Worm (Caenorhabditis elegans) whole organism, young adult: Measurements from ENCODE around the gene F25D1.8.
A peak's percentile ranks its signal among the peaks of the same experiment; 100 is the strongest.

Experiments
- C06A6.2 ChIP-seq: fragments of 200-800 bp; sonication (Bioruptor generic); conservative IDR thresholded peaks from 2 replicates; pipeline ENCODE4 v1.3.6; 2022; ENCODE audit warnings: missing genetic modification characterization, missing compliant biosample characterization
- D2030.7 ChIP-seq: fragments of 200-800 bp; sonication (Bioruptor generic); IDR thresholded peaks from 2 replicates; pipeline ENCODE4 v1.3.6; 2022; ENCODE audit warnings: missing genetic modification reagents, missing genetic modification characterization, missing compliant biosample characterization
- F10E7.11 ChIP-seq: sonication (generic microtip); optimal IDR thresholded peaks from 2 replicates; lab custom pipeline; 2017; ENCODE audit warnings: mild to moderate bottlenecking, missing genetic modification characterization, moderate library complexity, missing compliant biosample characterization
- F22D6.2 ChIP-seq: sonication (generic microtip); optimal IDR thresholded peaks from 2 replicates; lab custom pipeline; 2016; ENCODE audit warnings: mild to moderate bottlenecking, missing genetic modification characterization, missing compliant biosample characterization
- F37B4.10 ChIP-seq: fragments of 200-800 bp; sonication (Bioruptor generic); IDR thresholded peaks from 2 replicates; pipeline ENCODE4 v1.3.6; 2022; ENCODE audit warnings: missing genetic modification characterization, missing compliant biosample characterization
- F39B2.1 ChIP-seq: fragments of 200-800 bp; sonication (Bioruptor generic); IDR thresholded peaks from 2 replicates; pipeline ENCODE4 v1.3.6; 2022; ENCODE audit warnings: missing genetic modification reagents, missing genetic modification characterization, missing compliant biosample characterization
- F49E8.2 ChIP-seq: sonication (generic microtip); optimal IDR thresholded peaks from 3 replicates; lab custom pipeline; 2017; ENCODE audit warnings: missing genetic modification characterization, mild to moderate bottlenecking, missing compliant biosample characterization, antibody characterized with exemption, moderate library complexity; ENCODE audit not compliant: insufficient read depth
- K11D2.4 ChIP-seq: fragments of 200-800 bp; sonication (Bioruptor generic); IDR thresholded peaks from 2 replicates; pipeline ENCODE4 v1.3.6; 2022; ENCODE audit warnings: missing genetic modification reagents, missing genetic modification characterization, missing compliant biosample characterization
- K12H6.12 ChIP-seq: fragments of 200-800 bp; sonication (Bioruptor generic); optimal IDR thresholded peaks from 2 replicates; lab custom pipeline; 2018; ENCODE audit warnings: mild to moderate bottlenecking, missing genetic modification characterization, missing compliant biosample characterization
- T26A5.8 ChIP-seq: sonication (generic microtip); optimal IDR thresholded peaks from 2 replicates; lab custom pipeline; 2016; ENCODE audit warnings: missing genetic modification characterization, missing compliant biosample characterization
- Y53F4B.3 ChIP-seq: fragments of 200-800 bp; sonication (Bioruptor generic); IDR thresholded peaks from 2 replicates; pipeline ENCODE4 v1.3.6; 2022; ENCODE audit warnings: missing genetic modification reagents, missing genetic modification characterization, missing compliant biosample characterization
- Y56A3A.18 ChIP-seq: fragments of 200-800 bp; sonication (Bioruptor generic); IDR thresholded peaks from 2 replicates; pipeline ENCODE4 v1.3.6; 2022; ENCODE audit warnings: missing genetic modification reagents, missing genetic modification characterization, missing compliant biosample characterization
- Y67H2A.10 ChIP-seq: fragments of 200-800 bp; sonication (Bioruptor generic); conservative IDR thresholded peaks from 2 replicates; pipeline ENCODE4 v1.3.6; 2022; ENCODE audit warnings: missing genetic modification reagents, missing genetic modification characterization, missing compliant biosample characterization
- aptf-3 ChIP-seq: fragments of 200-800 bp; sonication (Bioruptor generic); IDR thresholded peaks from 2 replicates; pipeline ENCODE4 v1.3.6; 2022; ENCODE audit warnings: missing genetic modification characterization, missing compliant biosample characterization
- bed-1 ChIP-seq: fragments of 200-800 bp; sonication (Bioruptor generic); IDR thresholded peaks from 2 replicates; pipeline ENCODE4 v1.3.6; 2022; ENCODE audit warnings: missing genetic modification reagents, missing genetic modification characterization, missing compliant biosample characterization
- ccch-3 ChIP-seq: fragments of 200-800 bp; sonication (Bioruptor generic); optimal IDR thresholded peaks from 2 replicates; lab custom pipeline; 2018; ENCODE audit warnings: mild to moderate bottlenecking, missing genetic modification characterization, missing compliant biosample characterization
- cebp-1 ChIP-seq, 2 experiments: fragments of 200-800 bp in 1 of 2; sonication (Bioruptor generic) in 1 of 2; sonication (generic microtip) in 1 of 2; IDR thresholded peaks in 1 of 2; optimal IDR thresholded peaks in 1 of 2; 2 replicates each; pipeline versions ENCODE4 v1.3.6 to Lab custom; 2017 to 2022; ENCODE audit warnings: missing compliant biosample characterization in 2 of 2, missing genetic modification characterization in 2 of 2, mild to moderate bottlenecking in 1 of 2, missing genetic modification reagents in 1 of 2, moderate library complexity in 1 of 2
- ceh-100 ChIP-seq: fragments of 200-800 bp; sonication (Bioruptor generic); IDR thresholded peaks from 2 replicates; pipeline ENCODE4 v1.3.6; 2022; ENCODE audit warnings: missing genetic modification reagents, missing genetic modification characterization, missing compliant biosample characterization
- ceh-40 ChIP-seq: fragments of 200-800 bp; sonication (Bioruptor generic); IDR thresholded peaks from 2 replicates; pipeline ENCODE4 v1.3.6; 2022; ENCODE audit warnings: missing genetic modification characterization, missing compliant biosample characterization
- ceh-58 ChIP-seq: fragments of 200-800 bp; sonication (Bioruptor generic); IDR thresholded peaks from 2 replicates; pipeline ENCODE4 v1.3.6; 2022; ENCODE audit warnings: missing genetic modification characterization, missing compliant biosample characterization
- ceh-79 ChIP-seq: sonication (generic microtip); optimal IDR thresholded peaks from 2 replicates; lab custom pipeline; 2017; ENCODE audit warnings: mild to moderate bottlenecking, missing genetic modification characterization, missing compliant biosample characterization
- ceh-91 ChIP-seq: fragments of 200-800 bp; sonication (Bioruptor generic); IDR thresholded peaks from 2 replicates; pipeline ENCODE4 v1.3.6; 2022; ENCODE audit warnings: missing genetic modification reagents, missing genetic modification characterization, missing compliant biosample characterization
- die-1 ChIP-seq: sonication (generic microtip); optimal IDR thresholded peaks from 2 replicates; lab custom pipeline; 2016; ENCODE audit warnings: missing genotype, mild to moderate bottlenecking, missing genetic modification characterization, missing compliant biosample characterization
- dox-1 ChIP-seq: fragments of 200-800 bp; sonication (Bioruptor generic); IDR thresholded peaks from 2 replicates; pipeline ENCODE4 v1.3.6; 2022; ENCODE audit warnings: missing genetic modification reagents, missing genetic modification characterization, missing compliant biosample characterization
- dpff-1 ChIP-seq: sonication (generic microtip); optimal IDR thresholded peaks from 2 replicates; lab custom pipeline; 2017; ENCODE audit warnings: mild to moderate bottlenecking, missing genetic modification characterization, missing compliant biosample characterization
- egrh-3 ChIP-seq: fragments of 200-800 bp; sonication (Bioruptor generic); IDR thresholded peaks from 2 replicates; pipeline ENCODE4 v1.3.6; 2022; ENCODE audit warnings: missing genetic modification reagents, missing genetic modification characterization, missing compliant biosample characterization
- hmg-20 ChIP-seq: fragments of 200-800 bp; sonication (Bioruptor generic); IDR thresholded peaks from 2 replicates; pipeline ENCODE4 v1.3.6; 2022; ENCODE audit warnings: missing genetic modification reagents, missing genetic modification characterization, missing compliant biosample characterization
- lin-35 ChIP-seq, 3 experiments: fragments of 150-350 bp in 2 of 3; sonication (generic microtip) in 1 of 3; optimal IDR thresholded peaks; 2 replicates each; lab custom pipeline; 2014 to 2018; ENCODE audit warnings: missing biosample characterization in 3 of 3, missing genetic modification characterization in 3 of 3, missing genetic modification reagents in 3 of 3
- lsl-1 ChIP-seq: fragments of 200-800 bp; sonication (Bioruptor generic); optimal IDR thresholded peaks from 2 replicates; lab custom pipeline; 2018; ENCODE audit warnings: mild to moderate bottlenecking, missing genetic modification characterization, moderate library complexity, missing compliant biosample characterization
- lsy-27 ChIP-seq: sonication (generic microtip); optimal IDR thresholded peaks from 2 replicates; lab custom pipeline; 2017; ENCODE audit warnings: missing genetic modification characterization, mild to moderate bottlenecking, missing compliant biosample characterization, antibody characterized with exemption, missing genotype, borderline replicate concordance; ENCODE audit not compliant: insufficient read depth
- madf-3 ChIP-seq: fragments of 200-800 bp; sonication (Bioruptor generic); IDR thresholded peaks from 2 replicates; pipeline ENCODE4 v1.3.6; 2022; ENCODE audit warnings: missing genetic modification reagents, missing genetic modification characterization, missing compliant biosample characterization
- mxl-1 ChIP-seq: sonication (generic microtip); optimal IDR thresholded peaks from 2 replicates; lab custom pipeline; 2016; ENCODE audit warnings: missing genetic modification characterization, missing compliant biosample characterization
- nfya-2 ChIP-seq: fragments of 200-800 bp; sonication (Bioruptor generic); IDR thresholded peaks from 2 replicates; pipeline ENCODE4 v1.3.6; 2022; ENCODE audit warnings: missing genetic modification reagents, missing genetic modification characterization, missing compliant biosample characterization
- nfyb-1 ChIP-seq: fragments of 200-800 bp; sonication (Bioruptor generic); IDR thresholded peaks from 2 replicates; pipeline ENCODE4 v1.3.6; 2022; ENCODE audit warnings: missing genetic modification reagents, missing genetic modification characterization, missing compliant biosample characterization
- nhr-120 ChIP-seq: fragments of 200-800 bp; sonication (Bioruptor generic); IDR thresholded peaks from 2 replicates; pipeline ENCODE4 v1.3.6; 2022; ENCODE audit warnings: missing genetic modification characterization, missing compliant biosample characterization
- pha-4 ChIP-seq: fragments of 150-350 bp; sonication (generic microtip); optimal IDR thresholded peaks from 2 replicates; lab custom pipeline; 2014; ENCODE audit warnings: missing biosample characterization, missing genetic modification reagents, missing genetic modification characterization
- rec-8 ChIP-seq, 2 experiments: sonication (generic microtip); optimal IDR thresholded peaks; 2 replicates each; lab custom pipeline; 2016; ENCODE audit warnings: mild to moderate bottlenecking in 2 of 2, missing genetic modification characterization in 2 of 2, missing genetic modification reagents in 2 of 2, missing genotype in 2 of 2, missing biosample characterization in 1 of 2, missing compliant biosample characterization in 1 of 2, moderate library complexity in 1 of 2
- repo-1 ChIP-seq: sonication (generic microtip); optimal IDR thresholded peaks from 2 replicates; lab custom pipeline; 2017; ENCODE audit warnings: mild to moderate bottlenecking, missing genetic modification characterization, missing compliant biosample characterization
- rpc-1 ChIP-seq, 2 experiments: fragments of 150-350 bp in 1 of 2; sonication (generic microtip) in 1 of 2; optimal IDR thresholded peaks; 2 replicates each; lab custom pipeline; 2014 to 2018; ENCODE audit warnings: missing biosample characterization in 1 of 2, missing genetic modification characterization in 1 of 2, missing genetic modification reagents in 1 of 2, missing genotype in 1 of 2
- snpc-1.3 ChIP-seq: sonication (generic microtip); optimal IDR thresholded peaks from 2 replicates; lab custom pipeline; 2017; ENCODE audit warnings: missing genetic modification characterization, mild to moderate bottlenecking, missing compliant biosample characterization, antibody characterized with exemption, moderate library complexity, missing genotype, missing genetic modification reagents; ENCODE audit not compliant: insufficient read depth
- somi-1 ChIP-seq: fragments of 200-800 bp; sonication (Bioruptor generic); optimal IDR thresholded peaks from 2 replicates; lab custom pipeline; 2018; ENCODE audit warnings: mild to moderate bottlenecking, missing genetic modification characterization, missing compliant biosample characterization
- sptf-2 ChIP-seq: fragments of 200-800 bp; sonication (Bioruptor generic); optimal IDR thresholded peaks from 2 replicates; lab custom pipeline; 2018; ENCODE audit warnings: mild to moderate bottlenecking, missing genetic modification characterization, missing compliant biosample characterization
- tbx-9 ChIP-seq: sonication (generic microtip); optimal IDR thresholded peaks from 2 replicates; lab custom pipeline; 2016; ENCODE audit warnings: borderline replicate concordance, missing genetic modification characterization, inconsistent platforms, missing compliant biosample characterization
- unc-62 ChIP-seq: fragments of 150-350 bp; optimal IDR thresholded peaks from 2 replicates; lab custom pipeline; 2014; ENCODE audit warnings: missing biosample characterization, missing genetic modification reagents, missing genetic modification characterization
- zim-3 ChIP-seq: sonication (generic microtip); optimal IDR thresholded peaks from 2 replicates; lab custom pipeline; 2017; ENCODE audit warnings: mild to moderate bottlenecking, missing genetic modification characterization, moderate library complexity, missing compliant biosample characterization
- ztf-18 ChIP-seq: sonication (generic microtip); optimal IDR thresholded peaks from 2 replicates; lab custom pipeline; 2016; ENCODE audit warnings: missing genotype, mild to moderate bottlenecking, missing genetic modification characterization, missing compliant biosample characterization
- ztf-22 ChIP-seq: fragments of 200-800 bp; sonication (Bioruptor generic); optimal IDR thresholded peaks from 2 replicates; lab custom pipeline; 2018; ENCODE audit warnings: mild to moderate bottlenecking, missing genetic modification characterization, moderate library complexity, missing compliant biosample characterization
- ztf-26 ChIP-seq: sonication (generic microtip); optimal IDR thresholded peaks from 2 replicates; lab custom pipeline; 2017; ENCODE audit warnings: missing genetic modification characterization, missing compliant biosample characterization

Gene F25D1.8

DNA sequence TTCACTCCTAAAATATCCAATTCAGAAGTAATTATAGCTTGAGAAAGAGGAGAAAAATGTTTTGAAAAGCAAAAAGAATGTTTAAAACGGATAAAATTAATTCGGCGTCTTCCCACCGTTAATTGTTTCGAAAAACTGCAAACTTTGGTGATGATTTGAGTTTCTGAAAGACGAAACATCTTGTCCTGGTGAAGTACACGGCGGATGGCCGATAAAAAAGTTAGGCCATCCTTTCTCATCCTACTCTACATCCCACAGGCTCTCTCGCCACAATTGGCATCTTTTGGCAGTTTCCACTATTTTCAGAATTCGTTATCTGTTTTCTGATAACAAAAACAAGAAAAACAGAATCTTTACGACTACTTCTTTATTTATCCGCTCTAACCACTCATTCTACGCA is 13.3 kb upstream of the F25D1.8 start, which contains the start of the genes C35A5.8 and hda-11 (continued):
- TF ChIP-seq zim-3 (peak; percentile 57), die-1 (tag; lab: Kevin White, UChicago) (no peak), ztf-22 (GFP tag; lab: Kevin White, UChicago) (no peak), madf-3 (GFP tag; lab: Robert Waterston, UW) (peak; percentile 76; the same call in 1 of the 2 replicates), D2030.7 (GFP tag; lab: Robert Waterston, UW) (peak; percentile 67), Y53F4B.3 (GFP tag; lab: Robert Waterston, UW) (no peak), rec-8 (tag; optimal IDR thresholded peaks at IDR 0.05; lab: Kevin White, UChicago) (peak; percentile 52 to 60), ceh-79 (peak; percentile 60), lsl-1 (GFP tag; lab: Kevin White, UChicago) (peak; percentile 46), snpc-1.3 (tag; lab: Kevin White, UChicago) (no peak), tbx-9 (tag; lab: Kevin White, UChicago) (no peak), ceh-100 (GFP tag; lab: Robert Waterston, UW) (peak; percentile 61), F37B4.10 (GFP tag; lab: Robert Waterston, UW) (no peak), cebp-1 (GFP tag; IDR thresholded peaks at IDR 0.05; lab: Robert Waterston, UW) (peak; percentile 43; the same call in 1 of the 2 replicates), cebp-1 (tag; optimal IDR thresholded peaks at IDR 0.05; lab: Kevin White, UChicago) (no peak), F10E7.11 (tag; lab: Kevin White, UChicago) (no peak), ztf-26 (no peak), nfya-2 (GFP tag; lab: Robert Waterston, UW) (no peak), ceh-40 (no peak), hmg-20 (GFP tag; lab: Robert Waterston, UW) (0 out of 2 replicates have a peak, but pooled peaks have one; percentile 7), K12H6.12 (peak; percentile 38), sptf-2 (GFP tag; lab: Kevin White, UChicago) (no peak), F22D6.2 (tag; lab: Kevin White, UChicago) (peak; percentile 57), ztf-18 (tag; lab: Kevin White, UChicago) (peak; percentile 59), ccch-3 (GFP tag; lab: Kevin White, UChicago) (peak; percentile 43), lin-35 (GFP tag; optimal IDR thresholded peaks at IDR 0.05; lab: Kevin White, UChicago) (peak in 1 of 3 experiments; percentile 11), mxl-1 (tag; lab: Kevin White, UChicago) (no peak), aptf-3 (GFP tag; lab: Robert Waterston, UW) (no peak), pha-4 (tag; lab: Kevin White, UChicago) (no peak), dox-1 (peak; percentile 82), Y56A3A.18 (no peak), ceh-91 (GFP tag; lab: Robert Waterston, UW) (peak; percentile 11; the same call in 1 of the 2 replicates), C06A6.2 (GFP tag; lab: Robert Waterston, UW) (no peak), nfyb-1 (no peak), Y67H2A.10 (GFP tag; lab: Robert Waterston, UW) (no peak), bed-1 (no peak), F49E8.2 (tag; lab: Kevin White, UChicago) (no peak), rpc-1 (optimal IDR thresholded peaks at IDR 0.05; lab: Kevin White, UChicago) (no peak), rpc-1 (tag; optimal IDR thresholded peaks at IDR 0.05; lab: Kevin White, UChicago) (no peak), unc-62 (GFP tag; lab: Kevin White, UChicago) (no peak), F39B2.1 (no peak), T26A5.8 (no peak), dpff-1 (no peak), ceh-58 (GFP tag; lab: Robert Waterston, UW) (no peak), K11D2.4 (peak; percentile 73), lsy-27 (tag; lab: Kevin White, UChicago) (no peak), somi-1 (GFP tag; lab: Kevin White, UChicago) (no peak), egrh-3 (GFP tag; lab: Robert Waterston, UW) (no peak), repo-1 (tag; lab: Kevin White, UChicago) (no peak), nhr-120 (GFP tag; lab: Robert Waterston, UW) (no peak)
